Worm (Caenorhabditis elegans) whole organism, L1 larva: Measurements from ENCODE around the gene C07D10.1.

Experiments used
- aha-1 ChIP-seq: fragments of 150-350 bp; optimal IDR thresholded peaks from 2 replicates; lab custom pipeline; 2014; ENCODE audit warnings: missing biosample characterization, missing genetic modification characterization
- ama-1 ChIP-seq: fragments of 150-350 bp; optimal IDR thresholded peaks from 2 replicates; lab custom pipeline; 2014
- blmp-1 ChIP-seq: fragments of 150-350 bp; optimal IDR thresholded peaks from 2 replicates; lab custom pipeline; 2014; ENCODE audit warnings: missing biosample characterization, missing genetic modification characterization
- ceh-63 ChIP-seq: fragments of 200-800 bp; sonication (Bioruptor generic); optimal IDR thresholded peaks from 2 replicates; lab custom pipeline; 2018; ENCODE audit warnings: mild to moderate bottlenecking, missing genetic modification characterization, missing compliant biosample characterization
- ceh-82 ChIP-seq, 3 experiments: fragments of 150-350 bp in 1 of 3; sonication (generic microtip) in 2 of 3; optimal IDR thresholded peaks; 2 replicates each; lab custom pipeline; 2014 to 2017; ENCODE audit warnings: missing biosample characterization in 3 of 3, missing genetic modification characterization in 3 of 3
- efl-3 ChIP-seq: fragments of 200-800 bp; sonication (Bioruptor generic); optimal IDR thresholded peaks from 2 replicates; lab custom pipeline; 2018; ENCODE audit warnings: mild to moderate bottlenecking, missing genetic modification characterization, missing compliant biosample characterization
- lin-39 ChIP-seq: fragments of 150-350 bp; optimal IDR thresholded peaks from 2 replicates; lab custom pipeline; 2014; ENCODE audit warnings: missing biosample characterization, missing genetic modification reagents, missing genetic modification characterization
- nhr-12 ChIP-seq: sonication (generic microtip); optimal IDR thresholded peaks from 2 replicates; lab custom pipeline; 2017; ENCODE audit warnings: missing biosample characterization, missing genetic modification characterization
- pag-3 ChIP-seq: sonication (generic microtip); optimal IDR thresholded peaks from 2 replicates; lab custom pipeline; 2017; ENCODE audit warnings: missing genetic modification characterization, mild to moderate bottlenecking, missing compliant biosample characterization, antibody characterized with exemption, borderline replicate concordance; ENCODE audit not compliant: insufficient read depth
- tlp-1 ChIP-seq: fragments of 150-350 bp; optimal IDR thresholded peaks from 2 replicates; lab custom pipeline; 2014; ENCODE audit warnings: missing biosample characterization, missing genetic modification characterization
- unc-130 ChIP-seq: fragments of 150-350 bp; optimal IDR thresholded peaks from 2 replicates; lab custom pipeline; 2017; ENCODE audit warnings: missing biosample characterization, missing genetic modification characterization, inconsistent platforms

DNA sequence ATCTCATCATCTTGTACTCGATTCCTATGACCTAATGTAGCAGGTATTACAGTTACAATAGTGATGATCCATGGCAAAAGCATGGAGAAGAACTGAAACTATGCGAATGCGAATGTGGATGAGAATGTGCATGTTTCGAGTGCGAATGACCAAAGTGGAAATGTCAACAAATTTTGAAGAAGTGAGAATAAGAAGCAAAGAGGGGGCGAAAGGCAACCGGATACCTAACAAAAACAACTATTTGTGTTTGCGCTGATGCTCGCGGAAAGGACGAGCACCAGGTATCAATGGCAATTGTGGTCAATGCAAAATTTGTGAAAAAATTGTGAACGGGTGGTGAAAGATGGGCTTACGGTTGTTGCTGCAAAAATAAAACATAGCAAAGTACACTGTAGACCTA, 3.8 kb downstream of the C07D10.1 start, which contains the start of gene nas-7:
- TF ChIP-seq ceh-63 (GFP tag; lab: Kevin White, UChicago): no peak
- TF ChIP-seq efl-3 (GFP tag; lab: Kevin White, UChicago): no peak
- no peak for TF ChIP-seq lin-39 (tag; lab: Kevin White, UChicago)
- TF ChIP-seq unc-130 (tag; lab: Kevin White, UChicago): no peak
- no peak for TF ChIP-seq blmp-1 (tag; lab: Kevin White, UChicago)
- TF ChIP-seq nhr-12: no peak
- TF ChIP-seq ama-1 (lab: Kevin White, UChicago): no peak
- TF ChIP-seq tlp-1 (tag; lab: Kevin White, UChicago): no peak
- TF ChIP-seq pag-3 (tag; lab: Kevin White, UChicago): no peak
- TF ChIP-seq aha-1 (tag; lab: Kevin White, UChicago): no peak
- no peak for TF ChIP-seq ceh-82 (tag; optimal IDR thresholded peaks at IDR 0.05; lab: Kevin White, UChicago)
